Worm (Caenorhabditis elegans) whole organism, L4 larva: ENCODE data around the gene H35N09.2.

ENCODE experiments used
- F37D6.2 ChIP-seq: sonication (generic microtip); optimal IDR thresholded peaks from 2 replicates; lab custom pipeline; 2016; ENCODE audit warnings: mild to moderate bottlenecking, missing genetic modification characterization, missing compliant biosample characterization
- T20F7.1 ChIP-seq: fragments of 200-800 bp; sonication (Bioruptor generic); optimal IDR thresholded peaks from 2 replicates; lab custom pipeline; 2018; ENCODE audit warnings: mild to moderate bottlenecking, missing genetic modification characterization, missing compliant biosample characterization
- T26A8.4 ChIP-seq: fragments of 200-800 bp; sonication (Bioruptor generic); IDR thresholded peaks from 2 replicates; pipeline ENCODE4 v1.3.6; 2022; ENCODE audit warnings: missing genetic modification characterization, missing compliant biosample characterization
- Y105C5A.15 ChIP-seq: fragments of 200-800 bp; sonication (Bioruptor generic); IDR thresholded peaks from 2 replicates; pipeline ENCODE4 v1.3.6; 2022; ENCODE audit warnings: missing genetic modification characterization, missing compliant biosample characterization
- Y48G9A.11 ChIP-seq: fragments of 200-800 bp; sonication (Bioruptor generic); IDR thresholded peaks from 2 replicates; pipeline ENCODE4 v1.3.6; 2022; ENCODE audit warnings: missing genetic modification reagents, missing genetic modification characterization, missing compliant biosample characterization
- aha-1 ChIP-seq: fragments of 150-350 bp; peaks from one replicate; lab custom pipeline; 2014; ENCODE audit warnings: missing biosample characterization, missing genetic modification characterization
- ceh-82 ChIP-seq: sonication (generic microtip); optimal IDR thresholded peaks from 2 replicates; lab custom pipeline; 2017; ENCODE audit warnings: missing biosample characterization, missing genetic modification characterization
- daf-16 ChIP-seq, 3 experiments: sonication (generic microtip); optimal IDR thresholded peaks; 2 replicates each; lab custom pipeline; 2016 to 2017; ENCODE audit warnings: missing genetic modification characterization in 3 of 3, missing genetic modification reagents in 3 of 3, mild to moderate bottlenecking in 2 of 3, missing compliant biosample characterization in 2 of 3, missing biosample characterization in 1 of 3, moderate library complexity in 1 of 3
- daf-8 ChIP-seq: fragments of 200-800 bp; sonication (Bioruptor generic); IDR thresholded peaks from 2 replicates; pipeline ENCODE4 v1.3.6; 2022; ENCODE audit warnings: missing genetic modification characterization, missing compliant biosample characterization
- dmd-6 ChIP-seq: fragments of 200-800 bp; sonication (Bioruptor generic); IDR thresholded peaks from 2 replicates; pipeline ENCODE4 v1.3.6; 2022; ENCODE audit warnings: missing genetic modification reagents, missing genetic modification characterization, missing compliant biosample characterization
- duxl-1 ChIP-seq: sonication (generic microtip); optimal IDR thresholded peaks from 2 replicates; lab custom pipeline; 2016; ENCODE audit warnings: mild to moderate bottlenecking, missing genetic modification characterization, moderate library complexity, missing compliant biosample characterization; ENCODE audit not compliant: poor library complexity
- dve-1 ChIP-seq: sonication (generic microtip); optimal IDR thresholded peaks from 2 replicates; lab custom pipeline; 2017; ENCODE audit warnings: antibody characterized with exemption, mild to moderate bottlenecking, missing genetic modification characterization, missing compliant biosample characterization; ENCODE audit not compliant: insufficient read depth
- egl-43 ChIP-seq: fragments of 200-800 bp; sonication (Bioruptor generic); IDR thresholded peaks from 2 replicates; pipeline ENCODE4 v1.3.6; 2022; ENCODE audit warnings: missing genetic modification reagents, missing genetic modification characterization, missing compliant biosample characterization
- fos-1 ChIP-seq: fragments of 150-350 bp; optimal IDR thresholded peaks from 2 replicates; lab custom pipeline; 2014; ENCODE audit warnings: missing biosample characterization, missing genetic modification characterization
- hif-1 ChIP-seq, 2 experiments: sonication (generic microtip); optimal IDR thresholded peaks; 2 replicates each; lab custom pipeline; 2016 to 2017; ENCODE audit warnings: missing compliant biosample characterization in 2 of 2, missing genetic modification characterization in 2 of 2, missing genetic modification reagents in 2 of 2, missing genotype in 2 of 2, mild to moderate bottlenecking in 1 of 2
- hlh-11 ChIP-seq: fragments of 200-800 bp; sonication (Bioruptor generic); optimal IDR thresholded peaks from 2 replicates; lab custom pipeline; 2018; ENCODE audit warnings: mild to moderate bottlenecking, missing genetic modification characterization, missing compliant biosample characterization
- hlh-30 ChIP-seq: sonication (generic microtip); optimal IDR thresholded peaks from 2 replicates; lab custom pipeline; 2017; ENCODE audit warnings: antibody characterized with exemption, mild to moderate bottlenecking, missing genetic modification characterization, missing compliant biosample characterization; ENCODE audit not compliant: insufficient read depth
- hmg-1.1 ChIP-seq: fragments of 200-800 bp; sonication (Bioruptor generic); IDR thresholded peaks from 2 replicates; pipeline ENCODE4 v1.3.6; 2022; ENCODE audit warnings: missing genetic modification reagents, missing genetic modification characterization, missing compliant biosample characterization
- lin-15B ChIP-seq: fragments of 150-350 bp; sonication (generic microtip); optimal IDR thresholded peaks from 3 replicates; lab custom pipeline; 2014; ENCODE audit warnings: missing biosample characterization, missing genetic modification characterization
- lin-29 ChIP-seq: fragments of 200-800 bp; sonication (Bioruptor generic); IDR thresholded peaks from 2 replicates; pipeline ENCODE4 v1.3.6; 2022; ENCODE audit warnings: missing genetic modification reagents, missing genetic modification characterization, missing compliant biosample characterization
- lin-39 ChIP-seq: fragments of 150-350 bp; optimal IDR thresholded peaks from 2 replicates; lab custom pipeline; 2014; ENCODE audit warnings: missing biosample characterization, missing genetic modification reagents, missing genetic modification characterization
- lsy-2 ChIP-seq, 2 experiments: fragments of 150-350 bp in 1 of 2; sonication (generic microtip) in 1 of 2; optimal IDR thresholded peaks; 2 replicates each; lab custom pipeline; 2014 to 2017; ENCODE audit warnings: missing biosample characterization in 2 of 2, missing genetic modification characterization in 2 of 2
- mdl-1 ChIP-seq, 2 experiments: fragments of 150-350 bp in 1 of 2; sonication (generic microtip) in 1 of 2; optimal IDR thresholded peaks; 2 replicates each; lab custom pipeline; 2014 to 2017; ENCODE audit warnings: missing biosample characterization in 2 of 2, missing genetic modification characterization in 2 of 2
- mep-1 ChIP-seq: fragments of 150-350 bp; sonication (generic microtip); optimal IDR thresholded peaks from 3 replicates; lab custom pipeline; 2014; ENCODE audit warnings: missing biosample characterization, missing genetic modification characterization
- mes-2 ChIP-seq: sonication (generic microtip); optimal IDR thresholded peaks from 2 replicates; lab custom pipeline; 2016; ENCODE audit warnings: missing genotype, mild to moderate bottlenecking, missing genetic modification characterization, missing compliant biosample characterization; ENCODE audit not compliant: poor library complexity, severe bottlenecking
- mxl-3 ChIP-seq: fragments of 200-800 bp; sonication (Bioruptor generic); optimal IDR thresholded peaks from 2 replicates; lab custom pipeline; 2018; ENCODE audit warnings: mild to moderate bottlenecking, missing genetic modification characterization, missing compliant biosample characterization
- nhr-102 ChIP-seq: sonication (generic microtip); optimal IDR thresholded peaks from 2 replicates; lab custom pipeline; 2016; ENCODE audit warnings: mild to moderate bottlenecking, missing genetic modification characterization, moderate library complexity, missing compliant biosample characterization
- nhr-111 ChIP-seq: fragments of 200-800 bp; sonication (Bioruptor generic); optimal IDR thresholded peaks from 2 replicates; lab custom pipeline; 2018; ENCODE audit warnings: mild to moderate bottlenecking, missing genetic modification characterization, missing compliant biosample characterization
- nhr-28 ChIP-seq: fragments of 150-350 bp; optimal IDR thresholded peaks from 2 replicates; lab custom pipeline; 2014; ENCODE audit warnings: missing biosample characterization, missing genetic modification characterization
- nhr-48 ChIP-seq: sonication (generic microtip); optimal IDR thresholded peaks from 2 replicates; lab custom pipeline; 2016; ENCODE audit warnings: mild to moderate bottlenecking, missing genetic modification characterization, missing compliant biosample characterization
- nhr-6 ChIP-seq: fragments of 150-350 bp; optimal IDR thresholded peaks from 2 replicates; lab custom pipeline; 2014; ENCODE audit warnings: missing biosample characterization, missing genetic modification characterization
- pha-4 ChIP-seq, 2 experiments: fragments of 150-350 bp in 1 of 2; fragments of 200-800 bp in 1 of 2; sonication (Bioruptor generic) in 1 of 2; IDR thresholded peaks in 1 of 2; optimal IDR thresholded peaks in 1 of 2; 2 replicates each; pipeline versions ENCODE4 v1.3.6 to Lab custom; 2014 to 2022; ENCODE audit warnings: missing genetic modification characterization in 2 of 2, missing genetic modification reagents in 2 of 2, missing biosample characterization in 1 of 2, missing compliant biosample characterization in 1 of 2
- pqm-1 ChIP-seq: sonication (generic microtip); optimal IDR thresholded peaks from 2 replicates; lab custom pipeline; 2017; ENCODE audit warnings: missing biosample characterization, missing genetic modification characterization
- rbr-2 ChIP-seq: sonication (generic microtip); optimal IDR thresholded peaks from 2 replicates; lab custom pipeline; 2016; ENCODE audit warnings: missing genotype, missing genetic modification characterization, missing compliant biosample characterization
- saeg-2 ChIP-seq: fragments of 200-800 bp; sonication (Bioruptor generic); IDR thresholded peaks from 2 replicates; pipeline ENCODE4 v1.3.6; 2022; ENCODE audit warnings: missing genetic modification reagents, missing genetic modification characterization, missing compliant biosample characterization
- snpc-1.2 ChIP-seq: fragments of 200-800 bp; sonication (Bioruptor generic); IDR thresholded peaks from 2 replicates; pipeline ENCODE4 v1.3.6; 2022; ENCODE audit warnings: missing genetic modification reagents, missing genetic modification characterization, missing compliant biosample characterization
- spr-3 ChIP-seq: fragments of 200-800 bp; sonication (Bioruptor generic); optimal IDR thresholded peaks from 2 replicates; lab custom pipeline; 2018; ENCODE audit warnings: mild to moderate bottlenecking, missing genetic modification characterization, missing compliant biosample characterization
- unc-62 ChIP-seq, 3 experiments: fragments of 150-350 bp in 1 of 3; sonication (generic microtip); optimal IDR thresholded peaks in 2 of 3; peaks in 1 of 3; 1 replicate in 1 of 3; 2 replicates in 2 of 3; lab custom pipeline; 2014 to 2017; ENCODE audit warnings: missing biosample characterization in 3 of 3, missing genetic modification characterization in 3 of 3, missing genetic modification reagents in 3 of 3, missing genotype in 1 of 3
- zip-2 ChIP-seq: fragments of 150-350 bp; optimal IDR thresholded peaks from 2 replicates; lab custom pipeline; 2014; ENCODE audit warnings: missing biosample characterization, missing genetic modification characterization
- ztf-11 ChIP-seq: fragments of 150-350 bp; optimal IDR thresholded peaks from 2 replicates; lab custom pipeline; 2014; ENCODE audit warnings: missing biosample characterization, missing genetic modification characterization

The H35N09.2 gene

ce11 chrX:8563663-8564450 is 41.0 kb downstream of the H35N09.2 start:
- no peak for TF ChIP-seq daf-16 (GFP tag; optimal IDR thresholded peaks at IDR 0.05; lab: Kevin White, UChicago)
- TF ChIP-seq daf-16 (tag; optimal IDR thresholded peaks at IDR 0.05; lab: Kevin White, UChicago) = peak; percentile 38
- TF ChIP-seq pqm-1 (tag; lab: Kevin White, UChicago) = peak; percentile 87
- peak in 1 of 2 experiments; percentile 94 for TF ChIP-seq unc-62 (GFP tag; optimal IDR thresholded peaks at IDR 0.05 in 1 of 2; lab: Kevin White, UChicago)
- no peak for TF ChIP-seq unc-62 (tag; optimal IDR thresholded peaks at IDR 0.05; lab: Kevin White, UChicago)
- no peak for TF ChIP-seq saeg-2 (GFP tag; lab: Robert Waterston, UW)
- no peak for TF ChIP-seq ztf-11
- TF ChIP-seq zip-2 = no peak
- no peak for TF ChIP-seq duxl-1 (tag; lab: Kevin White, UChicago)
- no peak for TF ChIP-seq lin-15B (tag; lab: Kevin White, UChicago)
- peak; percentile 11 for TF ChIP-seq nhr-48 (tag; lab: Kevin White, UChicago)
- TF ChIP-seq aha-1 (tag; lab: Kevin White, UChicago) = peak; percentile 38
- TF ChIP-seq Y105C5A.15 = no peak
- peak; percentile 30 for TF ChIP-seq hlh-30 (tag; lab: Kevin White, UChicago)
- no peak for TF ChIP-seq mxl-3 (GFP tag; lab: Kevin White, UChicago)
- peak; percentile 33 for TF ChIP-seq hlh-11
- peak; percentile 49 for TF ChIP-seq dmd-6
- TF ChIP-seq nhr-28 (tag; lab: Kevin White, UChicago) = peak; percentile 44

- TF ChIP-seq unc-62 (GFP tag; optimal IDR thresholded peaks at IDR 0.05 in 1 of 2; lab: Kevin White, UChicago) (peak in 1 of 2 experiments; percentile 90), unc-62 (tag; optimal IDR thresholded peaks at IDR 0.05; lab: Kevin White, UChicago) (no peak), fos-1 (tag; lab: Kevin White, UChicago) (no peak), Y48G9A.11 (GFP tag; lab: Robert Waterston, UW) (no peak), daf-8 (GFP tag; lab: Robert Waterston, UW) (no peak), nhr-48 (tag; lab: Kevin White, UChicago) (no peak), nhr-111 (GFP tag; lab: Kevin White, UChicago) (no peak), T26A8.4 (GFP tag; lab: Robert Waterston, UW) (no peak)
- TF ChIP-seq, all 104 proteins: peak for 1
Measured at ce11 chrX:8562586-8562985, 42.3 kb downstream of the H35N09.2 start.

- no peak for TF ChIP-seq pha-4 (GFP tag; IDR thresholded peaks at IDR 0.05; lab: Robert Waterston, UW)
- no peak for TF ChIP-seq pha-4 (tag; optimal IDR thresholded peaks at IDR 0.05; lab: Kevin White, UChicago)
- TF ChIP-seq lsy-2 (tag; optimal IDR thresholded peaks at IDR 0.05; lab: Kevin White, UChicago) = peak in 1 of 2 experiments; percentile 10
- 0 out of 2 replicates have a peak, but pooled peaks have one; percentile 42 for TF ChIP-seq hmg-1.1 (GFP tag; lab: Robert Waterston, UW)
- TF ChIP-seq daf-16 (GFP tag; optimal IDR thresholded peaks at IDR 0.05; lab: Kevin White, UChicago) = no peak
- peak; percentile 18 for TF ChIP-seq daf-16 (tag; optimal IDR thresholded peaks at IDR 0.05; lab: Kevin White, UChicago)
- peak; percentile 2 for TF ChIP-seq mxl-3 (GFP tag; lab: Kevin White, UChicago)
- peak; percentile 55 for TF ChIP-seq rbr-2 (tag; lab: Kevin White, UChicago)
- peak; percentile 10 for TF ChIP-seq dve-1 (tag; lab: Kevin White, UChicago)
- peak; percentile 18 for TF ChIP-seq nhr-6
- TF ChIP-seq lin-39 (tag; lab: Kevin White, UChicago) = no peak
- 0 out of 2 replicates have a peak, but pooled peaks have one; percentile 8 for TF ChIP-seq egl-43 (GFP tag; lab: Robert Waterston, UW)
- TF ChIP-seq hif-1 (tag; optimal IDR thresholded peaks at IDR 0.05; lab: Kevin White, UChicago) = peak in 1 of 2 experiments; percentile 21
- TF ChIP-seq mdl-1 (tag; optimal IDR thresholded peaks at IDR 0.05; lab: Kevin White, UChicago) = peak in 1 of 2 experiments; percentile 31
- peak; percentile 31 for TF ChIP-seq mep-1
- no peak for TF ChIP-seq spr-3 (GFP tag; lab: Kevin White, UChicago)
- TF ChIP-seq snpc-1.2 (GFP tag; lab: Robert Waterston, UW) = no peak
- no peak for TF ChIP-seq ceh-82
- TF ChIP-seq lin-29 = peak; percentile 17; the same call in 1 of the 2 replicates
- peak; percentile 72 for TF ChIP-seq T20F7.1 (GFP tag; lab: Kevin White, UChicago)
- TF ChIP-seq F37D6.2 (tag; lab: Kevin White, UChicago) = peak; percentile 27
- peak; percentile 7 for TF ChIP-seq hlh-11
- peak; percentile 31 for TF ChIP-seq nhr-102 (tag; lab: Kevin White, UChicago)
- TF ChIP-seq hlh-30 (tag; lab: Kevin White, UChicago) = peak; percentile 30
- peak; percentile 77 for TF ChIP-seq aha-1 (tag; lab: Kevin White, UChicago)
- peak; percentile 69 for TF ChIP-seq mes-2 (tag; lab: Kevin White, UChicago)
- TF ChIP-seq, all 104 proteins: peak for 19
Measured at ce11 chrX:8556614-8557196, 48.2 kb downstream of the H35N09.2 start, which contains the start of gene utx-1. utx-1 (plus strand) TSS chrX:8557146.
